Worm (Caenorhabditis elegans): ENCODE measurements around the gene C11H1.9.

The C11H1.9 gene

DNA sequence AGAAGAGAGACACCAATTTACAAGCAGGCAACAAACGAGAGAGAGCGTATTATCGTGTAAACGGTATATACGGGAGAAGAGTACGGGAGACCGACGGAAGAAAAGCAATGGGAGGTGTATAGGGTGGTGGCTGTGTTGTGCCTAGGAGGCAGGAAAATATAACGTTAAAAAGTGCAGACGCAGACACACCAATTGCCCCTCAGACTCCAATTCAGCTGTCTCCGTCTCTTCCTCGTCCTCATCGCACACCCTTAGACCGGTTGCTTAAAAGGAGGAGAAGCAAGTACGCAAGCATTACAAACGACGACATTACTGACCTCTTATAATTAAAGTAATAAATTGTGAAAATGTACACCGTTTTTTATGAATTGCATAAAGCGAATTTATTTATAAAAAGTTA, 7.8 kb downstream of the C11H1.9 start (continued):
- TF ChIP-seq lir-1 (GFP tag; conservative IDR thresholded peaks at IDR 0.05) (no peak), ztf-26 (tag; optimal IDR thresholded peaks at IDR 0.05) (no peak), B0035.1 (tag; optimal IDR thresholded peaks at IDR 0.05) (no peak), rpc-1 (optimal IDR thresholded peaks at IDR 0.05) (no peak), rpc-1 (tag; optimal IDR thresholded peaks at IDR 0.05) (no peak), ceh-27 (GFP tag; optimal IDR thresholded peaks at IDR 0.05) (peak; percentile 83), xnd-1 (tag; optimal IDR thresholded peaks at IDR 0.05) (no peak), ZK185.1 (tag; optimal IDR thresholded peaks at IDR 0.05; ENCODE audit: poor library complexity, severe bottlenecking) (peak; percentile 54), Y79H2A.3 (GFP tag; conservative IDR thresholded peaks at IDR 0.05) (no peak), F23B12.7 (tag; optimal IDR thresholded peaks at IDR 0.05; ENCODE audit: insufficient read depth) (peak; percentile 55), B0336.3 (GFP tag; IDR thresholded peaks at IDR 0.05) (no peak), nhr-90 (tag; optimal IDR thresholded peaks at IDR 0.05) (no peak), tlf-1 (GFP tag; optimal IDR thresholded peaks at IDR 0.05) (no peak), lin-40 (tag; optimal IDR thresholded peaks at IDR 0.05) (peak; percentile 81), egl-18 (GFP tag; IDR thresholded peaks at IDR 0.05) (no peak), snpc-4 (GFP tag; optimal IDR thresholded peaks at IDR 0.05) (peak; percentile 7), snpc-4 (tag; optimal IDR thresholded peaks at IDR 0.05) (peak in 2 of 4 experiments; percentile 11 to 36), aptf-3 (GFP tag; IDR thresholded peaks at IDR 0.05) (no peak), ztf-18 (tag; optimal IDR thresholded peaks at IDR 0.05) (no peak), F37B4.10 (GFP tag; IDR thresholded peaks at IDR 0.05) (no peak), atf-7 (tag; optimal IDR thresholded peaks at IDR 0.05) (no peak), madf-6 (GFP tag; IDR thresholded peaks at IDR 0.05) (no peak), dox-1 (GFP tag; IDR thresholded peaks at IDR 0.05) (no peak; the same call in 1 of the 2 replicates), him-1 (tag; optimal IDR thresholded peaks at IDR 0.05) (no peak), Y53G8AR.9 (GFP tag; conservative IDR thresholded peaks at IDR 0.05) (no peak), lin-35 (GFP tag; optimal IDR thresholded peaks at IDR 0.05) (no peak), hrde-1 (tag; optimal IDR thresholded peaks at IDR 0.05; ENCODE audit: borderline replicate concordance) (no peak), bed-2 (GFP tag; IDR thresholded peaks at IDR 0.05) (no peak), ekl-4 (GFP tag; IDR thresholded peaks at IDR 0.05) (no peak), athp-1 (tag; optimal IDR thresholded peaks at IDR 0.05) (no peak), chd-7 (tag; optimal IDR thresholded peaks at IDR 0.05) (no peak), F22D6.2 (tag; optimal IDR thresholded peaks at IDR 0.05) (no peak), K12H6.12 (tag; optimal IDR thresholded peaks at IDR 0.05) (no peak), hmg-20 (GFP tag; IDR thresholded peaks at IDR 0.05) (no peak), tbx-9 (tag; optimal IDR thresholded peaks at IDR 0.05; ENCODE audit: borderline replicate concordance) (no peak), nhr-179 (tag; optimal IDR thresholded peaks at IDR 0.05) (no peak), F57C9.4 (tag; optimal IDR thresholded peaks at IDR 0.05) (no peak), rcor-1 (GFP tag; IDR thresholded peaks at IDR 0.05) (no peak), F55B11.4 (tag; optimal IDR thresholded peaks at IDR 0.05; ENCODE audit: borderline replicate concordance, insufficient read depth) (no peak), pbrm-1 (GFP tag; IDR thresholded peaks at IDR 0.05) (no peak; the same call in 1 of the 2 replicates), ztf-3 (GFP tag; optimal IDR thresholded peaks at IDR 0.05) (no peak), egrh-3 (GFP tag; IDR thresholded peaks at IDR 0.05) (no peak), F57A8.1 (GFP tag; optimal IDR thresholded peaks at IDR 0.05) (no peak), ceh-58 (GFP tag; IDR thresholded peaks at IDR 0.05) (no peak), ceh-40 (GFP tag; IDR thresholded peaks at IDR 0.05) (no peak), zfh-2 (GFP tag; conservative IDR thresholded peaks at IDR 0.05) (no peak), madf-10 (tag; optimal IDR thresholded peaks at IDR 0.05) (peak; percentile 46), let-526 (GFP tag; IDR thresholded peaks at IDR 0.05) (no peak), rec-8 (tag; optimal IDR thresholded peaks at IDR 0.05) (no peak), madf-8 (GFP tag; conservative IDR thresholded peaks at IDR 0.05) (no peak)
